Fruit fly (Drosophila melanogaster) whole organism, embryonic: Measurements from ENCODE around the gene CG4025.
A peak's percentile ranks its signal among the peaks of the same experiment; 100 is the strongest.

Experiments
- Atf-2 ChIP-seq: fragments of 200-800 bp; sonication (Bioruptor generic); optimal IDR thresholded peaks from 2 replicates; lab custom pipeline; 2016; ENCODE audit warnings: missing biosample characterization, missing genetic modification characterization
- CG14014 ChIP-seq: fragments of 200-800 bp; sonication (Bioruptor generic); IDR thresholded peaks from 2 replicates; pipeline ENCODE4 v1.3.6; 2022; ENCODE audit warnings: missing biosample characterization, missing genetic modification characterization
- CG3847 ChIP-seq: fragments of 200-800 bp; sonication (Bioruptor generic); IDR thresholded peaks from 2 replicates; pipeline ENCODE4 v1.3.6; 2022; ENCODE audit warnings: missing biosample characterization, missing genetic modification characterization
- CG8478 ChIP-seq: fragments of >200 bp; optimal IDR thresholded peaks from 2 replicates; lab custom pipeline; 2018
- CG8924 ChIP-seq: fragments of 200-800 bp; optimal IDR thresholded peaks from 3 replicates; lab custom pipeline; 2019; ENCODE audit warnings: missing biosample characterization, mild to moderate bottlenecking, missing genetic modification characterization, moderate library complexity
- CTCF ChIP-seq: fragments of 200-800 bp; sonication (Bioruptor generic); optimal IDR thresholded peaks from 2 replicates; lab custom pipeline; 2017; ENCODE audit warnings: missing biosample characterization, mild to moderate bottlenecking, missing genetic modification characterization, moderate library complexity
- HmgZ ChIP-seq: fragments of 200-800 bp; sonication (Bioruptor generic); optimal IDR thresholded peaks from 2 replicates; lab custom pipeline; 2018; ENCODE audit warnings: missing biosample characterization, mild to moderate bottlenecking, missing genetic modification characterization
- esg ChIP-seq: fragments of 200-800 bp; sonication (Bioruptor generic); conservative IDR thresholded peaks from 2 replicates; pipeline ENCODE4 v1.3.6; 2022; ENCODE audit warnings: missing biosample characterization, missing genetic modification characterization
- ewg ChIP-seq: fragments of 200-800 bp; sonication (Bioruptor generic); optimal IDR thresholded peaks from 3 replicates; lab custom pipeline; 2017; ENCODE audit warnings: mild to moderate bottlenecking, missing biosample characterization, missing genetic modification reagents, missing genetic modification characterization
- h ChIP-seq: fragments of >200 bp; optimal IDR thresholded peaks from 2 replicates; lab custom pipeline; 2017
- lola ChIP-seq, 3 experiments: fragments of >200 bp in 2 of 3; fragments of 200-800 bp in 1 of 3; sonication (Bioruptor generic) in 1 of 3; optimal IDR thresholded peaks; 2 replicates each; lab custom pipeline; 2017 to 2019; ENCODE audit warnings: missing biosample characterization in 3 of 3, missing genetic modification characterization in 3 of 3, mild to moderate bottlenecking in 1 of 3, moderate library complexity in 1 of 3
- unpg ChIP-seq: fragments of 200-800 bp; sonication (Bioruptor generic); optimal IDR thresholded peaks from 3 replicates; lab custom pipeline; 2018; ENCODE audit warnings: missing biosample characterization, mild to moderate bottlenecking, missing genetic modification characterization, moderate library complexity

- TF ChIP-seq lola (GFP tag; optimal IDR thresholded peaks at IDR 0.05; lab: Kevin White, UChicago) (no peak), ewg (GFP tag; lab: Kevin White, UChicago) (no peak), CG14014 (GFP tag; lab: Robert Waterston, UW) (peak; percentile 43; the same call in 1 of the 2 replicates), HmgZ (peak; percentile 39), esg (GFP tag; lab: Robert Waterston, UW) (peak; percentile 56), CG3847 (GFP tag; lab: Robert Waterston, UW) (peak; percentile 68), unpg (GFP tag; lab: Kevin White, UChicago) (peak; percentile 57), Atf-2 (GFP tag; lab: Kevin White, UChicago) (peak; percentile 12), CG8478 (lab: Kevin White, UChicago) (no peak), h (no peak), CG8924 (tag; lab: Kevin White, UChicago) (no peak), CTCF (no peak)
Measured at dm6 chrX:2083109-2083508, 6.3 kb downstream of the CG4025 start.
